Fruit fly (Drosophila melanogaster): ENCODE measurements around the gene CG11885.

CG11885 gene

dm6 chr2L:427338-428234, 6.3 kb upstream of the CG11885 start (continued):
- TF ChIP-seq ind (GFP tag; optimal IDR thresholded peaks at IDR 0.05): peak; percentile 4
- TF ChIP-seq CG8290 (GFP tag; optimal IDR thresholded peaks at IDR 0.05): no peak
- no peak for TF ChIP-seq CG8290 (tag; optimal IDR thresholded peaks at IDR 0.05)
- TF ChIP-seq so (GFP tag; IDR thresholded peaks at IDR 0.05): no peak
- TF ChIP-seq Scr (GFP tag; IDR thresholded peaks at IDR 0.05; ENCODE audit: partially characterized antibody): no peak
- no peak for TF ChIP-seq CG30020 (tag; optimal IDR thresholded peaks at IDR 0.05)
- no peak for TF ChIP-seq btn (GFP tag; optimal IDR thresholded peaks at IDR 0.05)
- TF ChIP-seq CG18011 (GFP tag; optimal IDR thresholded peaks at IDR 0.05): no peak
- TF ChIP-seq CG11398 (GFP tag; optimal IDR thresholded peaks at IDR 0.05): no peak
- TF ChIP-seq eyg (GFP tag; optimal IDR thresholded peaks at IDR 0.05): no peak
- TF ChIP-seq GATAe (GFP tag; conservative IDR thresholded peaks at IDR 0.05): no peak
- TF ChIP-seq CG7987 (GFP tag; optimal IDR thresholded peaks at IDR 0.05): no peak
- no peak for TF ChIP-seq yki (optimal IDR thresholded peaks at IDR 0.05)
- no peak for TF ChIP-seq dati (GFP tag; IDR thresholded peaks at IDR 0.05)
- no peak for TF ChIP-seq nerfin-2 (GFP tag; IDR thresholded peaks at IDR 0.05; ENCODE audit: partially characterized antibody)
- TF ChIP-seq CG34376 (GFP tag; optimal IDR thresholded peaks at IDR 0.05): no peak
- no peak for TF ChIP-seq NC2α (GFP tag; optimal IDR thresholded peaks at IDR 0.05)
- TF ChIP-seq CG3726 (GFP tag; IDR thresholded peaks at IDR 0.05): no peak
- TF ChIP-seq Ets65A (GFP tag): no peak
- TF ChIP-seq CG15601 (tag; optimal IDR thresholded peaks at IDR 0.05): no peak
- no peak for TF ChIP-seq CG14965 (GFP tag; optimal IDR thresholded peaks at IDR 0.05; ENCODE audit: borderline replicate concordance)
- TF ChIP-seq chn (GFP tag; optimal IDR thresholded peaks at IDR 0.05): no peak
- no peak for TF ChIP-seq gce (GFP tag; IDR thresholded peaks at IDR 0.05)
- TF ChIP-seq Elba2 (GFP tag; optimal IDR thresholded peaks at IDR 0.05): no peak
- TF ChIP-seq ssp (GFP tag; IDR thresholded peaks at IDR 0.05): no peak
- no peak for TF ChIP-seq CG14667 (GFP tag; IDR thresholded peaks at IDR 0.05)
- no peak for TF ChIP-seq cad (GFP tag; optimal IDR thresholded peaks at IDR 0.05)
- TF ChIP-seq Atf3 (GFP tag; optimal IDR thresholded peaks at IDR 0.05): no peak
- TF ChIP-seq crc (GFP tag; optimal IDR thresholded peaks at IDR 0.05): no peak
- no peak for TF ChIP-seq CG10209 (GFP tag; optimal IDR thresholded peaks at IDR 0.05)
- TF ChIP-seq dpn (GFP tag; optimal IDR thresholded peaks at IDR 0.05): no peak
- TF ChIP-seq HmgZ (tag; optimal IDR thresholded peaks at IDR 0.05): no peak
- TF ChIP-seq sens-2 (GFP tag; IDR thresholded peaks at IDR 0.05): no peak
- TF ChIP-seq Atf-2 (GFP tag; optimal IDR thresholded peaks at IDR 0.05): no peak
- no peak for TF ChIP-seq ttk (GFP tag; IDR thresholded peaks at IDR 0.05)
- no peak for TF ChIP-seq gfzf (GFP tag; optimal IDR thresholded peaks at IDR 0.05)
- no peak for TF ChIP-seq Gsc (GFP tag; IDR thresholded peaks at IDR 0.05)
- no peak for TF ChIP-seq CG9437 (GFP tag; optimal IDR thresholded peaks at IDR 0.05)
- no peak for TF ChIP-seq CG18476 (GFP tag; optimal IDR thresholded peaks at IDR 0.05)
- no peak for TF ChIP-seq CG17829 (tag; optimal IDR thresholded peaks at IDR 0.05)
- 0 out of 2 replicates have a peak, but pooled peaks have one; percentile 10 for TF ChIP-seq Rx (GFP tag; IDR thresholded peaks at IDR 0.05)
- no peak for TF ChIP-seq Rfx (GFP tag; IDR thresholded peaks at IDR 0.05)
- no peak for TF ChIP-seq sqz (GFP tag; optimal IDR thresholded peaks at IDR 0.05)
- no peak for TF ChIP-seq CG7372 (GFP tag; IDR thresholded peaks at IDR 0.05)
- TF ChIP-seq jigr1 (GFP tag; IDR thresholded peaks at IDR 0.05): no peak
- no peak for TF ChIP-seq danr (GFP tag; IDR thresholded peaks at IDR 0.05)
- peak in 1 of 2 experiments; percentile 13 for TF ChIP-seq Pdp1 (GFP tag; optimal IDR thresholded peaks at IDR 0.05)
- no peak for TF ChIP-seq ase (GFP tag; IDR thresholded peaks at IDR 0.05)
- no peak for TF ChIP-seq gcm (GFP tag; optimal IDR thresholded peaks at IDR 0.05)
- TF ChIP-seq CG15011 (GFP tag; optimal IDR thresholded peaks at IDR 0.05): no peak
- no peak for TF ChIP-seq Lim3 (GFP tag; IDR thresholded peaks at IDR 0.05)

Data from whole organism, embryonic.